Worm (Caenorhabditis elegans) whole organism, mixed stage, embryonic: ENCODE measurements around the gene spp-6.
"Not testable (repeated sequence)": the region's sequence is repeated elsewhere in the genome, so short reads cannot be mapped to it uniquely, and the experiment has no call there.

Experiments
- M03D4.4 ChIP-seq: sonication (generic microtip); optimal IDR thresholded peaks from 2 replicates; lab custom pipeline; 2017; ENCODE audit warnings: mild to moderate bottlenecking, missing genetic modification characterization, missing compliant biosample characterization
- ceh-39 ChIP-seq: fragments of 150-350 bp; optimal IDR thresholded peaks from 2 replicates; lab custom pipeline; 2014; ENCODE audit warnings: missing biosample characterization, missing genetic modification characterization
- ceh-83 ChIP-seq: fragments of 200-800 bp; sonication (Bioruptor generic); optimal IDR thresholded peaks from 2 replicates; lab custom pipeline; 2018; ENCODE audit warnings: mild to moderate bottlenecking, missing genetic modification characterization, missing compliant biosample characterization
- ces-1 ChIP-seq: fragments of 150-350 bp; optimal IDR thresholded peaks from 2 replicates; lab custom pipeline; 2014; ENCODE audit warnings: missing biosample characterization, missing genetic modification reagents, missing genetic modification characterization
- cnd-1 ChIP-seq: fragments of 200-800 bp; sonication (Bioruptor generic); optimal IDR thresholded peaks from 2 replicates; lab custom pipeline; 2018; ENCODE audit warnings: mild to moderate bottlenecking, missing genetic modification characterization, missing compliant biosample characterization
- drap-1 ChIP-seq: fragments of 200-800 bp; sonication (Bioruptor generic); optimal IDR thresholded peaks from 3 replicates; lab custom pipeline; 2018; ENCODE audit warnings: mild to moderate bottlenecking, missing genetic modification characterization, missing compliant biosample characterization
- flh-1 ChIP-seq: fragments of 200-800 bp; sonication (Bioruptor generic); optimal IDR thresholded peaks from 2 replicates; lab custom pipeline; 2018; ENCODE audit warnings: mild to moderate bottlenecking, missing genetic modification characterization, moderate library complexity, missing compliant biosample characterization
- ham-2 ChIP-seq: fragments of 200-800 bp; sonication (Bioruptor generic); optimal IDR thresholded peaks from 2 replicates; lab custom pipeline; 2018; ENCODE audit warnings: mild to moderate bottlenecking, missing genetic modification characterization, missing compliant biosample characterization
- lin-13 ChIP-seq: fragments of 150-350 bp; optimal IDR thresholded peaks from 2 replicates; lab custom pipeline; 2014; ENCODE audit warnings: missing biosample characterization, missing genetic modification characterization
- lin-32 ChIP-seq: fragments of 200-800 bp; sonication (Bioruptor generic); optimal IDR thresholded peaks from 2 replicates; lab custom pipeline; 2018; ENCODE audit warnings: mild to moderate bottlenecking, missing genetic modification characterization, missing compliant biosample characterization
- mep-1 ChIP-seq: fragments of 150-350 bp; optimal IDR thresholded peaks from 2 replicates; lab custom pipeline; 2017; ENCODE audit warnings: missing biosample characterization, missing genetic modification reagents, missing genetic modification characterization, inconsistent platforms
- nhr-12 ChIP-seq: fragments of 150-350 bp; optimal IDR thresholded peaks from 2 replicates; lab custom pipeline; 2014; ENCODE audit warnings: missing biosample characterization, missing genetic modification characterization
- nhr-2 ChIP-seq: fragments of 150-350 bp; optimal IDR thresholded peaks from 2 replicates; lab custom pipeline; 2014; ENCODE audit warnings: missing biosample characterization, missing genetic modification characterization
- nhr-28 ChIP-seq: fragments of 150-350 bp; optimal IDR thresholded peaks from 2 replicates; lab custom pipeline; 2014; ENCODE audit warnings: missing biosample characterization, missing genetic modification characterization
- snpc-4 ChIP-seq: fragments of 150-350 bp; optimal IDR thresholded peaks from 2 replicates; lab custom pipeline; 2014; ENCODE audit warnings: missing biosample characterization, missing genetic modification characterization
- sptf-1 ChIP-seq: sonication (generic microtip); optimal IDR thresholded peaks from 2 replicates; lab custom pipeline; 2017; ENCODE audit warnings: mild to moderate bottlenecking, missing genetic modification characterization, moderate library complexity, missing compliant biosample characterization
- tbx-8 ChIP-seq: fragments of 200-800 bp; sonication (Bioruptor generic); optimal IDR thresholded peaks from 2 replicates; lab custom pipeline; 2018; ENCODE audit warnings: mild to moderate bottlenecking, missing genetic modification characterization, moderate library complexity, missing compliant biosample characterization

spp-6 gene

ce11 chrX:7343747-7344146 lies 26.6 kb downstream of the spp-6 start, which contains the start of gene C07D8.5:
Gene C07D8.5, plus strand, starts transcription at chrX:7344047.
- TF ChIP-seq nhr-28 (tag; lab: Kevin White, UChicago) (no peak), cnd-1 (tag; lab: Kevin White, UChicago) (no peak), mep-1 (no peak), drap-1 (no peak), tbx-8 (no peak), flh-1 (no peak), lin-13 (tag; lab: Kevin White, UChicago) (no peak), ces-1 (GFP tag; lab: Kevin White, UChicago) (no peak), snpc-4 (tag; lab: Kevin White, UChicago) (no peak), M03D4.4 (tag; lab: Kevin White, UChicago) (no peak), lin-32 (GFP tag; lab: Kevin White, UChicago) (no peak), nhr-12 (tag; lab: Kevin White, UChicago) (no peak), sptf-1 (no peak), nhr-2 (tag; lab: Kevin White, UChicago) (no peak), ham-2 (GFP tag; lab: Kevin White, UChicago) (no peak)

ce11 chrX:7365267-7365666 lies 48.1 kb downstream of the spp-6 start, which contains the start of gene C56G3.2:
Gene C56G3.2, plus strand, starts transcription at chrX:7365567.
- not testable (repeated sequence) for TF ChIP-seq ceh-83 (GFP tag; lab: Kevin White, UChicago); ces-1 (GFP tag; lab: Kevin White, UChicago); ceh-39 (tag; lab: Kevin White, UChicago)
